1 fruit fly cellular context compared by ENCODE assay signal in the genomic region with DNA sequence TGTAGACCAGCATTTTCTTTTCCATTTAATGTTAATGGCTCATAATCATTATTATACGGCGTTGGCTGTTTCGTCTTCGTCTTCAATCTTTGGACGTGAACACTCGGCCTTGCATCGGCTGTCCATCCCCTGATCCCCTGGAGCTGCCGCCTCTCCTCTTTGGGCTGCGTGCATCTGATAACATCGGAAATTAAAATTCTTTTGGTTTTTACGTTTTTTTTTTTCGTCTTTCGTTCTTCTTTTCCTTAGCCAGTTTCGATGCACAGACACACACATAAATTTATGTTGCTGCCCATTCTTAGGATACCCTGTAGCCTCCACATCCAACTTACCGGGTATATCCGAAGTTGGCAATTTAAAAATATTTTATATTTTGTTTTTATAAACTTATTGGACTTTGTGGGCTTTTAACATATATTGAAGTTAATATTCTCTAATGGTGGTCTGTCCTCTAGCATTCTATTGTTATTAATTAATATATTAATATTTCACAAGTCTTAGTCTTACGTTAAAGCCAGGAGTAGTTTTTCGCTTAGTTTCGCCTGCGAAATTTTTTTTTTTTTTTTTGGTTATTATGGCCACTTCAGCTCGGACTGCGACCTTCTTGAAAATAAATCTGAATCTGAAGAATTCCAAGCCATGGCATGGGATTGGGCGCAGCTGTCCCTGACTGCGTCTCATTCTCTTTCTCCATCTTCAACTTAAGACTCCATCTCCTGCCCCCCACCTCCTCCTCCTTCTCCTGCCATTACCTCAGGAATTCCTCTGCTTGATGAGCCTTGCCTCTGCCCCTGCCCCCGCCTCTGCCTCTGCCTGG.
TF ChIP-seq lines count a peak whose summit lies in the region.

No protein-coding gene starts in this region.

TF ChIP-seq in whole organism, embryonic, 481 proteins besides CTCF, POLR2A, EP300 and RAD21 (continued from another document):
- TF ChIP-seq CG12219 (GFP tag; optimal IDR thresholded peaks at IDR 0.05; lab: Kevin White, UChicago), result no peak
- no peak for TF ChIP-seq hbn (GFP tag; IDR thresholded peaks at IDR 0.05; lab: Robert Waterston, UW; ENCODE audit: partially characterized antibody)
- no peak for TF ChIP-seq CG4730 (GFP tag; IDR thresholded peaks at IDR 0.05; lab: Robert Waterston, UW)
- peak in 1 of 3 experiments; percentile 17 for TF ChIP-seq Stat92E (GFP tag; optimal IDR thresholded peaks at IDR 0.05; lab: Kevin White, UChicago)
- TF ChIP-seq row (GFP tag; IDR thresholded peaks at IDR 0.05; lab: Robert Waterston, UW), result peak; percentile 54
- no peak for TF ChIP-seq CG15479 (GFP tag; optimal IDR thresholded peaks at IDR 0.05; lab: Kevin White, UChicago)
- TF ChIP-seq CG5245 (GFP tag; optimal IDR thresholded peaks at IDR 0.05; lab: Kevin White, UChicago), result peak; percentile 3
- no peak for TF ChIP-seq da (GFP tag; optimal IDR thresholded peaks at IDR 0.05; lab: Kevin White, UChicago)
- TF ChIP-seq ac (GFP tag; optimal IDR thresholded peaks at IDR 0.05; lab: Kevin White, UChicago), result peak; percentile 58
- peak; percentile 68 for TF ChIP-seq CG13775 (GFP tag; optimal IDR thresholded peaks at IDR 0.05; lab: Kevin White, UChicago)
- TF ChIP-seq CG30020 (tag; optimal IDR thresholded peaks at IDR 0.05; lab: Kevin White, UChicago), result peak; percentile 24
TF ChIP-seq in whole organism, embryonic: peak in this region for 112.
